Worm (Caenorhabditis elegans) whole organism, young adult: Measurements from ENCODE around the gene Y70C5A.3.

Source experiments
- B0336.3 ChIP-seq: fragments of 200-800 bp; sonication (Bioruptor generic); IDR thresholded peaks from 2 replicates; pipeline ENCODE4 v1.3.6; 2022; ENCODE audit warnings: missing genetic modification characterization, missing compliant biosample characterization
- C06A6.2 ChIP-seq: fragments of 200-800 bp; sonication (Bioruptor generic); conservative IDR thresholded peaks from 2 replicates; pipeline ENCODE4 v1.3.6; 2022; ENCODE audit warnings: missing genetic modification characterization, missing compliant biosample characterization
- D2030.7 ChIP-seq: fragments of 200-800 bp; sonication (Bioruptor generic); IDR thresholded peaks from 2 replicates; pipeline ENCODE4 v1.3.6; 2022; ENCODE audit warnings: missing genetic modification reagents, missing genetic modification characterization, missing compliant biosample characterization
- F22D6.2 ChIP-seq: sonication (generic microtip); optimal IDR thresholded peaks from 2 replicates; lab custom pipeline; 2016; ENCODE audit warnings: mild to moderate bottlenecking, missing genetic modification characterization, missing compliant biosample characterization
- F57C9.4 ChIP-seq: sonication (generic microtip); optimal IDR thresholded peaks from 2 replicates; lab custom pipeline; 2017; ENCODE audit warnings: mild to moderate bottlenecking, missing genetic modification characterization, missing compliant biosample characterization
- Y53G8AR.9 ChIP-seq: fragments of 200-800 bp; sonication (Bioruptor generic); conservative IDR thresholded peaks from 2 replicates; pipeline ENCODE4 v1.3.6; 2022; ENCODE audit warnings: missing genetic modification reagents, missing genetic modification characterization, missing compliant biosample characterization
- Y56A3A.18 ChIP-seq: fragments of 200-800 bp; sonication (Bioruptor generic); IDR thresholded peaks from 2 replicates; pipeline ENCODE4 v1.3.6; 2022; ENCODE audit warnings: missing genetic modification reagents, missing genetic modification characterization, missing compliant biosample characterization
- Y67H2A.10 ChIP-seq: fragments of 200-800 bp; sonication (Bioruptor generic); conservative IDR thresholded peaks from 2 replicates; pipeline ENCODE4 v1.3.6; 2022; ENCODE audit warnings: missing genetic modification reagents, missing genetic modification characterization, missing compliant biosample characterization
- atf-7 ChIP-seq: sonication (generic microtip); optimal IDR thresholded peaks from 2 replicates; lab custom pipeline; 2017; ENCODE audit warnings: mild to moderate bottlenecking, missing genetic modification characterization, missing compliant biosample characterization
- attf-3 ChIP-seq: fragments of 200-800 bp; sonication (Bioruptor generic); conservative IDR thresholded peaks from 2 replicates; pipeline ENCODE4 v1.3.6; 2022; ENCODE audit warnings: missing genetic modification reagents, missing genetic modification characterization, missing compliant biosample characterization
- attf-6 ChIP-seq: fragments of 200-800 bp; sonication (Bioruptor generic); IDR thresholded peaks from 2 replicates; pipeline ENCODE4 v1.3.6; 2022; ENCODE audit warnings: missing genetic modification reagents, missing genetic modification characterization, missing compliant biosample characterization
- cebp-1 ChIP-seq, 2 experiments: fragments of 200-800 bp in 1 of 2; sonication (Bioruptor generic) in 1 of 2; sonication (generic microtip) in 1 of 2; IDR thresholded peaks in 1 of 2; optimal IDR thresholded peaks in 1 of 2; 2 replicates each; pipeline versions ENCODE4 v1.3.6 to Lab custom; 2017 to 2022; ENCODE audit warnings: missing compliant biosample characterization in 2 of 2, missing genetic modification characterization in 2 of 2, mild to moderate bottlenecking in 1 of 2, missing genetic modification reagents in 1 of 2, moderate library complexity in 1 of 2
- ceh-40 ChIP-seq: fragments of 200-800 bp; sonication (Bioruptor generic); IDR thresholded peaks from 2 replicates; pipeline ENCODE4 v1.3.6; 2022; ENCODE audit warnings: missing genetic modification characterization, missing compliant biosample characterization
- ceh-79 ChIP-seq: sonication (generic microtip); optimal IDR thresholded peaks from 2 replicates; lab custom pipeline; 2017; ENCODE audit warnings: mild to moderate bottlenecking, missing genetic modification characterization, missing compliant biosample characterization
- dox-1 ChIP-seq: fragments of 200-800 bp; sonication (Bioruptor generic); IDR thresholded peaks from 2 replicates; pipeline ENCODE4 v1.3.6; 2022; ENCODE audit warnings: missing genetic modification reagents, missing genetic modification characterization, missing compliant biosample characterization
- dpff-1 ChIP-seq: sonication (generic microtip); optimal IDR thresholded peaks from 2 replicates; lab custom pipeline; 2017; ENCODE audit warnings: mild to moderate bottlenecking, missing genetic modification characterization, missing compliant biosample characterization
- egrh-3 ChIP-seq: fragments of 200-800 bp; sonication (Bioruptor generic); IDR thresholded peaks from 2 replicates; pipeline ENCODE4 v1.3.6; 2022; ENCODE audit warnings: missing genetic modification reagents, missing genetic modification characterization, missing compliant biosample characterization
- ets-4 ChIP-seq: fragments of 200-800 bp; sonication (Bioruptor generic); optimal IDR thresholded peaks from 2 replicates; lab custom pipeline; 2018; ENCODE audit warnings: mild to moderate bottlenecking, missing genetic modification characterization, missing compliant biosample characterization
- him-1 ChIP-seq: sonication (generic microtip); optimal IDR thresholded peaks from 2 replicates; lab custom pipeline; 2016; ENCODE audit warnings: missing genotype, missing genetic modification reagents, missing genetic modification characterization, missing compliant biosample characterization
- hrde-1 ChIP-seq: sonication (generic microtip); optimal IDR thresholded peaks from 2 replicates; lab custom pipeline; 2016; ENCODE audit warnings: missing genetic modification characterization, mild to moderate bottlenecking, missing compliant biosample characterization, moderate library complexity, missing genotype, missing genetic modification reagents, borderline replicate concordance
- lin-54 ChIP-seq: fragments of 200-800 bp; sonication (Bioruptor generic); optimal IDR thresholded peaks from 2 replicates; lab custom pipeline; 2018; ENCODE audit warnings: mild to moderate bottlenecking, missing genetic modification characterization, missing compliant biosample characterization
- lsy-27 ChIP-seq: sonication (generic microtip); optimal IDR thresholded peaks from 2 replicates; lab custom pipeline; 2017; ENCODE audit warnings: missing genetic modification characterization, mild to moderate bottlenecking, missing compliant biosample characterization, antibody characterized with exemption, missing genotype, borderline replicate concordance; ENCODE audit not compliant: insufficient read depth
- madf-3 ChIP-seq: fragments of 200-800 bp; sonication (Bioruptor generic); IDR thresholded peaks from 2 replicates; pipeline ENCODE4 v1.3.6; 2022; ENCODE audit warnings: missing genetic modification reagents, missing genetic modification characterization, missing compliant biosample characterization
- madf-8 ChIP-seq: fragments of 200-800 bp; sonication (Bioruptor generic); conservative IDR thresholded peaks from 2 replicates; pipeline ENCODE4 v1.3.6; 2022; ENCODE audit warnings: missing genetic modification reagents, missing genetic modification characterization, missing compliant biosample characterization
- mcd-1 ChIP-seq: fragments of 200-800 bp; sonication (Bioruptor generic); IDR thresholded peaks from 2 replicates; pipeline ENCODE4 v1.3.6; 2022; ENCODE audit warnings: missing genetic modification reagents, missing genetic modification characterization, missing compliant biosample characterization
- mel-28 ChIP-seq: sonication (generic microtip); optimal IDR thresholded peaks from 2 replicates; lab custom pipeline; 2016; ENCODE audit warnings: borderline replicate concordance, mild to moderate bottlenecking, missing genetic modification characterization, missing compliant biosample characterization
- nhr-120 ChIP-seq: fragments of 200-800 bp; sonication (Bioruptor generic); IDR thresholded peaks from 2 replicates; pipeline ENCODE4 v1.3.6; 2022; ENCODE audit warnings: missing genetic modification characterization, missing compliant biosample characterization
- nhr-80 ChIP-seq: sonication (generic microtip); optimal IDR thresholded peaks from 2 replicates; lab custom pipeline; 2016; ENCODE audit warnings: missing genetic modification characterization, missing compliant biosample characterization
- nhr-90 ChIP-seq: sonication (generic microtip); optimal IDR thresholded peaks from 2 replicates; lab custom pipeline; 2016; ENCODE audit warnings: missing genotype, mild to moderate bottlenecking, missing genetic modification characterization, missing compliant biosample characterization
- sdz-38 ChIP-seq: sonication (generic microtip); optimal IDR thresholded peaks from 2 replicates; lab custom pipeline; 2016; ENCODE audit warnings: missing genotype, missing genetic modification characterization, missing compliant biosample characterization
- somi-1 ChIP-seq: fragments of 200-800 bp; sonication (Bioruptor generic); optimal IDR thresholded peaks from 2 replicates; lab custom pipeline; 2018; ENCODE audit warnings: mild to moderate bottlenecking, missing genetic modification characterization, missing compliant biosample characterization
- tbx-9 ChIP-seq: sonication (generic microtip); optimal IDR thresholded peaks from 2 replicates; lab custom pipeline; 2016; ENCODE audit warnings: borderline replicate concordance, missing genetic modification characterization, inconsistent platforms, missing compliant biosample characterization
- tlf-1 ChIP-seq: fragments of 200-800 bp; sonication (Bioruptor generic); optimal IDR thresholded peaks from 2 replicates; lab custom pipeline; 2018; ENCODE audit warnings: mild to moderate bottlenecking, missing genetic modification characterization, missing compliant biosample characterization
- ztf-26 ChIP-seq: sonication (generic microtip); optimal IDR thresholded peaks from 2 replicates; lab custom pipeline; 2017; ENCODE audit warnings: missing genetic modification characterization, missing compliant biosample characterization

Gene Y70C5A.3

DNA sequence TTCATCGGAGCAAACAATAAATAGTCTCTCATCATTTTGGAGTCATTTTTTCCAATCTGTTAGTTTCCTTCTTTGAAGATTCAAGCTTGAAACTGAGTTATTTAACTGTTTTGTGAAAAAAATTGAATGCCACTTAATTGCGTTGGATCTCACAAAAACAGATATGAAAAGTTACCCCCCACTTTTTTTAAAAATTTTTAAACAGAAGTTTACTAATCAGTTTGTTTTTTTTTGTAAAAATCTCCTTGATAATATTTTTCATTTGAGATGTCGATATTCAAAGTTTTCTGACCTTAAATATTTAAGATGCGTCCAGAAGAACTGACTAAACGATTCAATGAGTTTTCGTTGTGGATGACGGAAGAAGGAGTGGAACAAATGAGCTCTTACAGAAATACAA, 14.4 kb downstream of the Y70C5A.3 start, which contains the start of gene Y32B12C.1:
Gene Y32B12C.1, plus strand, starts transcription at position 301 of the 400 bp plus-strand sequence.
- TF ChIP-seq F22D6.2 (tag; lab: Kevin White, UChicago) (no peak), hrde-1 (tag; lab: Kevin White, UChicago) (no peak), nhr-90 (tag; lab: Kevin White, UChicago) (no peak), somi-1 (GFP tag; lab: Kevin White, UChicago) (no peak)

- peak; percentile 77 for TF ChIP-seq nhr-80
- no peak for TF ChIP-seq madf-8
- TF ChIP-seq Y56A3A.18 = no peak
- TF ChIP-seq attf-3 (GFP tag; lab: Robert Waterston, UW) = no peak
- TF ChIP-seq mcd-1 (GFP tag; lab: Robert Waterston, UW) = no peak
- TF ChIP-seq ets-4 (GFP tag; lab: Kevin White, UChicago) = no peak
- TF ChIP-seq D2030.7 (GFP tag; lab: Robert Waterston, UW) = no peak
- TF ChIP-seq dox-1 (GFP tag; lab: Robert Waterston, UW) = 0 out of 2 replicates have a peak, but pooled peaks have one; percentile 33
These were observed 15.3 kb downstream of the Y70C5A.3 start for ce11 chrV:16605463-16605862.

DNA sequence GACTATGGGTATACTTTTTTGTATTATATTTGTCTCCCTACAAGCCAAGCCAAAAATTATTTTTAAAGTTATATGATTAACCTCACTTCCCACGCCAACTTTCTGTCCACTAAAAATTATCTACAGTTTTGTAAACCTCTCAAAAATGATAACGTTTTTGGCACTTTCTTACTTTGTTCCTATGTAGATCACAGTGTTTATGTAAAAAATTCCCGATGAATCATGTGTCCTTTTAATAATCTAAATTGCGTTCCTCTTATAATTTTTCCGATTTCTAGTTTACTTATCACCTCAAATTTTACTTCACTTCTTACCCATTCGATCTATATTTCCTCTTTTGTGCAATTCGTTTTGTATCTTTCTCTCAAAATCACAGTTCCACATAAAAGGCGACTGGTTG, 16.4 kb downstream of the Y70C5A.3 start:
- TF ChIP-seq nhr-80 (peak; percentile 23), him-1 (tag; lab: Kevin White, UChicago) (no peak)

- no peak for TF ChIP-seq mel-28 (tag; lab: Kevin White, UChicago)
- TF ChIP-seq Y53G8AR.9 (GFP tag; lab: Robert Waterston, UW) = no peak
- TF ChIP-seq attf-6 (GFP tag; lab: Robert Waterston, UW) = no peak
- no peak for TF ChIP-seq madf-3 (GFP tag; lab: Robert Waterston, UW)
- no peak for TF ChIP-seq cebp-1 (GFP tag; IDR thresholded peaks at IDR 0.05; lab: Robert Waterston, UW)
- TF ChIP-seq cebp-1 (tag; optimal IDR thresholded peaks at IDR 0.05; lab: Kevin White, UChicago) = no peak
- TF ChIP-seq sdz-38 (tag; lab: Kevin White, UChicago) = no peak
- TF ChIP-seq B0336.3 = no peak
- no peak for TF ChIP-seq tbx-9 (tag; lab: Kevin White, UChicago)
- no peak for TF ChIP-seq egrh-3 (GFP tag; lab: Robert Waterston, UW)
- no peak for TF ChIP-seq hrde-1 (tag; lab: Kevin White, UChicago)
- TF ChIP-seq C06A6.2 = no peak
- no peak for TF ChIP-seq nhr-120 (GFP tag; lab: Robert Waterston, UW)
- no peak for TF ChIP-seq ceh-79 (tag; lab: Kevin White, UChicago)
- no peak for TF ChIP-seq atf-7 (tag; lab: Kevin White, UChicago)
- no peak for TF ChIP-seq lsy-27 (tag; lab: Kevin White, UChicago)
These were observed 17.6 kb downstream of the Y70C5A.3 start, which contains the start of gene T03E6.8 for ce11 chrV:16603102-16603501. Gene T03E6.8 (minus strand): TSS chrV:16603202.

DNA sequence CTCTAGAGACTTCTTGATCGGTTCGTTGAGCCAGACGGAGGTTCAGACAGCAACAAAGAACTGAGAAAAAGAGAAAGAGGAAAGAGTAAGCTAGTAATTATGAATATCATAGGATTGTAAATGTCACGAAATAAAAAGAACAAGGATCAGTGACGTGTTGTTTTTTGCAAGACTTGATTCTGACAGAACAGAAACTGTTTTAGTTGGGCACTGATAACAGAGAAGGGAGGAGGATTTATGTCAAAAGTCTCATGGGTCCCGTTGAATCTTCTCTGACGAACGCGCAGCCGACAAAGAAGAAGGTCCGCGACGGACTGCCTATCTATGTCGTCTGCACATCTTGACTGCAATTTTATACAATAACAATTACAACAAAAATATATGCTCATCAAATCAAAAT, 20.1 kb downstream of the Y70C5A.3 start, which contains the start of gene T03E6.9:
Gene T03E6.9, minus strand, starts transcription at position 101 of the 400 bp plus-strand sequence.
- TF ChIP-seq tlf-1 (GFP tag; lab: Kevin White, UChicago) = no peak
- no peak for TF ChIP-seq F57C9.4 (tag; lab: Kevin White, UChicago)
- no peak for TF ChIP-seq lin-54 (GFP tag; lab: Kevin White, UChicago)
- TF ChIP-seq ceh-40 (GFP tag; lab: Robert Waterston, UW) = no peak
- no peak for TF ChIP-seq ztf-26 (tag; lab: Kevin White, UChicago)
- no peak for TF ChIP-seq dpff-1
- no peak for TF ChIP-seq ceh-79 (tag; lab: Kevin White, UChicago)
- TF ChIP-seq ets-4 (GFP tag; lab: Kevin White, UChicago) = no peak
- no peak for TF ChIP-seq Y67H2A.10 (GFP tag; lab: Robert Waterston, UW)
